Worm (Caenorhabditis elegans): ENCODE results near the gene Y37H2A.14.

ce11 chrV:18146077-18146476, 2.5 kb downstream of the Y37H2A.14 start, which contains the start of gene C14A6.3:
- TF ChIP-seq ztf-4 (tag; optimal IDR thresholded peaks at IDR 0.05): no peak
- no peak for TF ChIP-seq elt-2 (tag; optimal IDR thresholded peaks at IDR 0.05)
- no peak for TF ChIP-seq aly-2 (tag; optimal IDR thresholded peaks at IDR 0.05)
- no peak for TF ChIP-seq fkh-2 (tag; optimal IDR thresholded peaks at IDR 0.05)
- TF ChIP-seq nhr-237 (tag; optimal IDR thresholded peaks at IDR 0.05): no peak
- TF ChIP-seq nhr-11 (tag; optimal IDR thresholded peaks at IDR 0.05): no peak
- TF ChIP-seq R02D3.7 (tag; optimal IDR thresholded peaks at IDR 0.05): no peak
- TF ChIP-seq ZK546.5 (tag; optimal IDR thresholded peaks at IDR 0.05): no peak
- no peak for TF ChIP-seq elt-1 (tag; optimal IDR thresholded peaks at IDR 0.05)
- TF ChIP-seq fos-1 (tag; optimal IDR thresholded peaks at IDR 0.05): no peak
